Worm (Caenorhabditis elegans) whole organism, L4 larva: ENCODE data around the gene nlp-58.

ENCODE experiments used
- D1046.2 ChIP-seq: fragments of 200-800 bp; sonication (Bioruptor generic); IDR thresholded peaks from 2 replicates; pipeline ENCODE4 v1.3.6; 2022; ENCODE audit warnings: missing genetic modification characterization, missing compliant biosample characterization
- F10B5.3 ChIP-seq: sonication (generic microtip); optimal IDR thresholded peaks from 2 replicates; lab custom pipeline; 2016; ENCODE audit warnings: mild to moderate bottlenecking, missing genetic modification characterization, missing compliant biosample characterization
- R02D3.7 ChIP-seq: fragments of 150-350 bp; sonication (generic microtip); optimal IDR thresholded peaks from 3 replicates; lab custom pipeline; 2014; ENCODE audit warnings: missing biosample characterization, missing genetic modification characterization
- ZK546.5 ChIP-seq, 2 experiments: sonication (generic microtip); optimal IDR thresholded peaks; 2 replicates each; lab custom pipeline; 2017; ENCODE audit warnings: missing biosample characterization in 2 of 2, missing genetic modification characterization in 2 of 2
- aha-1 ChIP-seq: fragments of 150-350 bp; peaks from one replicate; lab custom pipeline; 2014; ENCODE audit warnings: missing biosample characterization, missing genetic modification characterization
- arid-1 ChIP-seq: fragments of 200-800 bp; sonication (Bioruptor generic); conservative IDR thresholded peaks from 2 replicates; pipeline ENCODE4 v1.3.6; 2022; ENCODE audit warnings: missing genetic modification reagents, missing genetic modification characterization, missing compliant biosample characterization
- cey-2 ChIP-seq: sonication (generic microtip); optimal IDR thresholded peaks from 3 replicates; lab custom pipeline; 2017; ENCODE audit warnings: missing genetic modification characterization, mild to moderate bottlenecking, missing compliant biosample characterization, antibody characterized with exemption, borderline replicate concordance; ENCODE audit not compliant: insufficient read depth
- ctbp-1 ChIP-seq: fragments of 200-800 bp; sonication (Bioruptor generic); IDR thresholded peaks from 2 replicates; pipeline ENCODE4 v1.3.6; 2022; ENCODE audit warnings: missing genetic modification reagents, missing genetic modification characterization, missing compliant biosample characterization
- daf-12 ChIP-seq: fragments of 150-350 bp; optimal IDR thresholded peaks from 2 replicates; lab custom pipeline; 2014; ENCODE audit warnings: missing biosample characterization, missing genetic modification reagents, missing genetic modification characterization
- daf-16 ChIP-seq, 3 experiments: sonication (generic microtip); optimal IDR thresholded peaks; 2 replicates each; lab custom pipeline; 2016 to 2017; ENCODE audit warnings: missing genetic modification characterization in 3 of 3, missing genetic modification reagents in 3 of 3, mild to moderate bottlenecking in 2 of 3, missing compliant biosample characterization in 2 of 3, missing biosample characterization in 1 of 3, moderate library complexity in 1 of 3
- daf-19 ChIP-seq: fragments of 200-800 bp; sonication (Bioruptor generic); conservative IDR thresholded peaks from 2 replicates; pipeline ENCODE4 v1.3.6; 2022; ENCODE audit warnings: missing genetic modification characterization, missing compliant biosample characterization
- dpl-1 ChIP-seq: fragments of 150-350 bp; optimal IDR thresholded peaks from 2 replicates; lab custom pipeline; 2014; ENCODE audit warnings: missing biosample characterization, missing genetic modification reagents, missing genetic modification characterization
- dve-1 ChIP-seq: sonication (generic microtip); optimal IDR thresholded peaks from 2 replicates; lab custom pipeline; 2017; ENCODE audit warnings: antibody characterized with exemption, mild to moderate bottlenecking, missing genetic modification characterization, missing compliant biosample characterization; ENCODE audit not compliant: insufficient read depth
- egl-43 ChIP-seq: fragments of 200-800 bp; sonication (Bioruptor generic); IDR thresholded peaks from 2 replicates; pipeline ENCODE4 v1.3.6; 2022; ENCODE audit warnings: missing genetic modification reagents, missing genetic modification characterization, missing compliant biosample characterization
- fkh-10 ChIP-seq: fragments of 150-350 bp; optimal IDR thresholded peaks from 2 replicates; lab custom pipeline; 2014; ENCODE audit warnings: missing biosample characterization, missing genetic modification reagents, missing genetic modification characterization
- hlh-11 ChIP-seq: fragments of 200-800 bp; sonication (Bioruptor generic); optimal IDR thresholded peaks from 2 replicates; lab custom pipeline; 2018; ENCODE audit warnings: mild to moderate bottlenecking, missing genetic modification characterization, missing compliant biosample characterization
- hlh-30 ChIP-seq: sonication (generic microtip); optimal IDR thresholded peaks from 2 replicates; lab custom pipeline; 2017; ENCODE audit warnings: antibody characterized with exemption, mild to moderate bottlenecking, missing genetic modification characterization, missing compliant biosample characterization; ENCODE audit not compliant: insufficient read depth
- lim-7 ChIP-seq: fragments of 200-800 bp; sonication (Bioruptor generic); IDR thresholded peaks from 2 replicates; pipeline ENCODE4 v1.3.6; 2022; ENCODE audit warnings: missing genetic modification characterization, missing compliant biosample characterization
- lin-15B ChIP-seq: fragments of 150-350 bp; sonication (generic microtip); optimal IDR thresholded peaks from 3 replicates; lab custom pipeline; 2014; ENCODE audit warnings: missing biosample characterization, missing genetic modification characterization
- mdt-29 ChIP-seq: fragments of 200-800 bp; sonication (Bioruptor generic); IDR thresholded peaks from 2 replicates; pipeline ENCODE4 v1.3.6; 2022; ENCODE audit warnings: missing genetic modification reagents, missing genetic modification characterization, missing compliant biosample characterization
- mep-1 ChIP-seq: fragments of 150-350 bp; sonication (generic microtip); optimal IDR thresholded peaks from 3 replicates; lab custom pipeline; 2014; ENCODE audit warnings: missing biosample characterization, missing genetic modification characterization
- nhr-237 ChIP-seq: sonication (generic microtip); optimal IDR thresholded peaks from 2 replicates; lab custom pipeline; 2017; ENCODE audit warnings: missing biosample characterization, missing genetic modification characterization
- nhr-28 ChIP-seq: fragments of 150-350 bp; optimal IDR thresholded peaks from 2 replicates; lab custom pipeline; 2014; ENCODE audit warnings: missing biosample characterization, missing genetic modification characterization
- nhr-77 ChIP-seq: fragments of 150-350 bp; optimal IDR thresholded peaks from 2 replicates; lab custom pipeline; 2014; ENCODE audit warnings: missing biosample characterization, missing genetic modification characterization
- pha-4 ChIP-seq, 2 experiments: fragments of 150-350 bp in 1 of 2; fragments of 200-800 bp in 1 of 2; sonication (Bioruptor generic) in 1 of 2; IDR thresholded peaks in 1 of 2; optimal IDR thresholded peaks in 1 of 2; 2 replicates each; pipeline versions ENCODE4 v1.3.6 to Lab custom; 2014 to 2022; ENCODE audit warnings: missing genetic modification characterization in 2 of 2, missing genetic modification reagents in 2 of 2, missing biosample characterization in 1 of 2, missing compliant biosample characterization in 1 of 2
- pqm-1 ChIP-seq: sonication (generic microtip); optimal IDR thresholded peaks from 2 replicates; lab custom pipeline; 2017; ENCODE audit warnings: missing biosample characterization, missing genetic modification characterization
- rbr-2 ChIP-seq: sonication (generic microtip); optimal IDR thresholded peaks from 2 replicates; lab custom pipeline; 2016; ENCODE audit warnings: missing genotype, missing genetic modification characterization, missing compliant biosample characterization
- saeg-2 ChIP-seq: fragments of 200-800 bp; sonication (Bioruptor generic); IDR thresholded peaks from 2 replicates; pipeline ENCODE4 v1.3.6; 2022; ENCODE audit warnings: missing genetic modification reagents, missing genetic modification characterization, missing compliant biosample characterization
- tag-97 ChIP-seq: fragments of 200-800 bp; sonication (Bioruptor generic); IDR thresholded peaks from 2 replicates; pipeline ENCODE4 v1.3.6; 2022; ENCODE audit warnings: missing genetic modification characterization, missing compliant biosample characterization
- tra-1 ChIP-seq: fragments of 200-800 bp; sonication (Bioruptor generic); IDR thresholded peaks from 2 replicates; pipeline ENCODE4 v1.3.6; 2022; ENCODE audit warnings: missing genetic modification reagents, missing genetic modification characterization, missing compliant biosample characterization
- unc-62 ChIP-seq, 3 experiments: fragments of 150-350 bp in 1 of 3; sonication (generic microtip); optimal IDR thresholded peaks in 2 of 3; peaks in 1 of 3; 1 replicate in 1 of 3; 2 replicates in 2 of 3; lab custom pipeline; 2014 to 2017; ENCODE audit warnings: missing biosample characterization in 3 of 3, missing genetic modification characterization in 3 of 3, missing genetic modification reagents in 3 of 3, missing genotype in 1 of 3
- vab-7 ChIP-seq: fragments of 200-800 bp; sonication (Bioruptor generic); IDR thresholded peaks from 2 replicates; pipeline ENCODE4 v1.3.6; 2022; ENCODE audit warnings: missing genetic modification reagents, missing genetic modification characterization, missing compliant biosample characterization
- zag-1 ChIP-seq: fragments of 150-350 bp; optimal IDR thresholded peaks from 2 replicates; lab custom pipeline; 2014; ENCODE audit warnings: missing biosample characterization, missing genetic modification characterization
- zip-11 ChIP-seq: fragments of 200-800 bp; sonication (Bioruptor generic); IDR thresholded peaks from 2 replicates; pipeline ENCODE4 v1.3.6; 2022; ENCODE audit warnings: missing genetic modification characterization, missing compliant biosample characterization
- zip-2 ChIP-seq: fragments of 150-350 bp; optimal IDR thresholded peaks from 2 replicates; lab custom pipeline; 2014; ENCODE audit warnings: missing biosample characterization, missing genetic modification characterization

nlp-58 gene

DNA sequence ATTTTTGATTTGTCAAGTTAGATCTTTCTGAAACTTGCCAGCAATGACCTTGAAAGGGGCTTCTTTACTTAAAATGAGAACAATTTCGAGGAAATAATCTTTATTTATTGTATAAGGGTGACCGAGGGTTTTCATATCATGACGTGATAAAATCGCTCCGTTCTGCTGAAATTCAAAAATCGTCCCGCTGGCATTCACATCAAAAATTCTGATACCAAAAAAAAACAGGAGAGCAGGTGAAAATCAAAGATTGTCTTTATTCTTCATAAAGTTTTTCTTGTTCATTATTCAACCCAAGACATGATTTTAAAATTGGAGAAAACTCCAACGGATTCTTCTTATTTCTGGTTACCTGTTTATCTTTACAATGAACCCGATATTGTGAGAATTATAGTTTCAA, 4.6 kb downstream of the nlp-58 start, which contains the start of gene sre-28:
Gene sre-28 (plus strand): TSS at position 301 of the 400 bp plus-strand sequence.
- TF ChIP-seq D1046.2 (GFP tag; lab: Robert Waterston, UW): no peak
- TF ChIP-seq unc-62 (GFP tag; optimal IDR thresholded peaks at IDR 0.05 in 1 of 2; lab: Kevin White, UChicago): peak in 1 of 2 experiments; percentile 19
- TF ChIP-seq unc-62 (tag; optimal IDR thresholded peaks at IDR 0.05; lab: Kevin White, UChicago): no peak
- no peak for TF ChIP-seq daf-19 (GFP tag; lab: Robert Waterston, UW)

DNA sequence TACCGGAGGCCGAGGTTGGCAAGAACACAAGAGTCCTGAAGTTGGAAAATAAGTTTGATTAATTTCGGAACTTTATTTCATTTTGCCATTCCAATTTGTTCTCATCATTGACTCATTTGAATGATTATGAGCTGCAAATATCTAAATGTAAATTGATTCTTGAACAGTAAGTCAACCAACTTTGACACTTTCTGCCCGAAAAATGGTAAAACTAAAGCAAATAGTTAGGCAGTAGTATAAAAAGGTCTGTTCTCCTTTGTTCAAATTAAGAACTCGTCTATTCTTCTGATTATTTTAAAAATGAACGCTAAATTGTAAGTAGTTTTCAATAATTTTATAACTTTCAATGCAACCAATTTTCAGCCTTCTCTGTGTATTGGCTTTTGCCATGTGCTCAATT, 5.7 kb downstream of the nlp-58 start, which contains the start of gene fipr-12:
Gene fipr-12 (plus strand): TSS at position 301 of the 400 bp plus-strand sequence.
- no peak for TF ChIP-seq zip-2
- no peak for TF ChIP-seq arid-1 (GFP tag; lab: Robert Waterston, UW)
- TF ChIP-seq unc-62 (GFP tag; optimal IDR thresholded peaks at IDR 0.05 in 1 of 2; lab: Kevin White, UChicago): peak in 1 of 2 experiments; percentile 70
- TF ChIP-seq unc-62 (tag; optimal IDR thresholded peaks at IDR 0.05; lab: Kevin White, UChicago): no peak
- TF ChIP-seq hlh-30 (tag; lab: Kevin White, UChicago): no peak
- no peak for TF ChIP-seq F10B5.3 (tag; lab: Kevin White, UChicago)

DNA sequence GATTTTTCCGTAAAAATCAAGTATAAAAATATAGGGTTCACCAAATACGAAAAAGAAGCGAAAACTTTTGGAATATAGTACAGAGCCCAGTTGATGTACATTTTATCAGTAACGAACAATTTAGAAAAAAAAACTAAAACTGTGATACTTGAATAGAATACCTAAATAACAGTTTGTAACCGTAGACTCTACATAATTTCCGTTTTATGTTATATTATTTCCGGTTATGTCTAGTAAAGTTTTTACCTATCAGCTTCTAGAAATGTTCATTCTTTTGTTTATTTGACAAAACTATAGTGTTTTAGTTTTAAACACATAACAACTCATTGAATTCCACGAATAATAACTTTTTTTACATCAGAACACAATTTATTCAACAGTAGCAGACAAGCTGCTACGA, 11.3 kb downstream of the nlp-58 start, which contains the start of gene srj-33:
Gene srj-33 (minus strand): TSS at position 101 of the 400 bp plus-strand sequence.
- TF ChIP-seq hlh-11 (tag; lab: Kevin White, UChicago) (no peak), nhr-237 (tag; lab: Kevin White, UChicago) (no peak), D1046.2 (GFP tag; lab: Robert Waterston, UW) (no peak), fkh-10 (GFP tag; lab: Kevin White, UChicago) (no peak), mdt-29 (no peak), cey-2 (tag; lab: Kevin White, UChicago) (no peak), lin-15B (tag; lab: Kevin White, UChicago) (no peak), saeg-2 (GFP tag; lab: Robert Waterston, UW) (no peak), daf-12 (tag; lab: Kevin White, UChicago) (no peak), tra-1 (GFP tag; lab: Robert Waterston, UW) (no peak), ctbp-1 (GFP tag; lab: Robert Waterston, UW) (no peak)

DNA sequence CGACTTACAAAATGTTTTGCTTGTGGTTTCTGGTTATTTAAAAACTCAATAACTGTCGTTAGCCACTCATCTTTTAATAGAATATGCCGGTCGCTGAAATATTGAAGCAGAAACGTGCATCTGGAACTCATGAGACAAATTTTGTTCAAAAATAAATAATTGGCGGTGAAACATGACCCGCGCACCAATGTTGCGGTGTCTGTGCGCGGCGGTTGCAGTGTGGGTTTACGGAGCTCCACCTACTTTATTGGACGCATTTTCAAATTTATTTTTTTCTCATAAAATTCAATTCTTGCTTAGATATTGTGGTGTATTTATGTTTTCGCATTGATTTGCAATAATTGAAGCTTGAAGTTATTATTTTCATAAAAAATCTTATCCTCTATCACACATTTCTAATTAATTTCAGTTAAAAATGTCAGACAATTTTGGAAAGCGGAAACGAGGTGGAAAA, 18.1 kb downstream of the nlp-58 start, which contains the start of the genes rmh-2 and suds-3:
Gene rmh-2 (minus strand): TSS at position 164 of the 454 bp plus-strand sequence.
Gene suds-3 (plus strand): TSS at position 404 of the 454 bp plus-strand sequence.
- TF ChIP-seq nhr-28 (tag; lab: Kevin White, UChicago) (peak; percentile 23), zag-1 (no peak), egl-43 (GFP tag; lab: Robert Waterston, UW) (no peak), dpl-1 (GFP tag; lab: Kevin White, UChicago) (peak; percentile 79), aha-1 (tag; lab: Kevin White, UChicago) (no peak), lim-7 (GFP tag; lab: Robert Waterston, UW) (no peak), hlh-30 (tag; lab: Kevin White, UChicago) (peak; percentile 27), zip-2 (no peak), pha-4 (GFP tag; IDR thresholded peaks at IDR 0.05; lab: Robert Waterston, UW) (0 out of 2 replicates have a peak, but pooled peaks have one; percentile 32), pha-4 (tag; optimal IDR thresholded peaks at IDR 0.05; lab: Kevin White, UChicago) (no peak), mep-1 (tag; lab: Kevin White, UChicago) (no peak), rbr-2 (tag; lab: Kevin White, UChicago) (no peak), nhr-77 (peak; percentile 1), tag-97 (GFP tag; lab: Robert Waterston, UW) (no peak), ZK546.5 (tag; optimal IDR thresholded peaks at IDR 0.05; lab: Kevin White, UChicago) (no peak), R02D3.7 (tag; lab: Kevin White, UChicago) (peak; percentile 85)

DNA sequence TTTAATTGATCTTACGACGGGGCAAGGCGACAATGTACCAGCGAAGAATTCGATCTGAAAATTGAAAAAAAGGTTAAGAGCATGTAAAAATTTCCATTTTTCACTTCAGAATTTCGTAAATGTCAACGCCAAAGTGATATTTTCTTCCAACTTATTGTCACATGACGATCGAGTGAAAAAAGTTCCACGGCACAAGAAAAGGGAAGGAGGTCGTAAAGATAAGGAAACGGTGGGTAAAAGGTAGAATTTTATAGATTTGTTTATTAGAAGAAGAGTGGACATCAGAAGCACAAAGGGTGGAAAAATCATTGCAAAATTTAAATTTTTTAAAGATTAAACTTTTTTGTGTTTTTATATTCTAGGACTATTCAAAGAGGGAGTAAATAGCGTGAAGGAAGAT, 20.8 kb downstream of the nlp-58 start:
- TF ChIP-seq vab-7 (no peak), dpl-1 (GFP tag; lab: Kevin White, UChicago) (no peak), zip-11 (GFP tag; lab: Robert Waterston, UW) (no peak), hlh-30 (tag; lab: Kevin White, UChicago) (peak; percentile 39), daf-16 (GFP tag; optimal IDR thresholded peaks at IDR 0.05; lab: Kevin White, UChicago) (no peak), daf-16 (tag; optimal IDR thresholded peaks at IDR 0.05; lab: Kevin White, UChicago) (peak; percentile 90), dve-1 (tag; lab: Kevin White, UChicago) (peak; percentile 69), pqm-1 (tag; lab: Kevin White, UChicago) (peak; percentile 16), nhr-77 (peak; percentile 48), mdt-29 (no peak), nhr-28 (tag; lab: Kevin White, UChicago) (peak; percentile 30)
